Worm (Caenorhabditis elegans): ENCODE data around the gene fbxa-15.

The fbxa-15 gene

ce11 chrIII:1273655-1274328 lies 47.7 kb downstream of the fbxa-15 start, which contains the start of gene fbxa-29:
fbxa-29 (minus strand) TSS chrIII:1273705.
- no peak for TF ChIP-seq pat-9 (tag; optimal IDR thresholded peaks at IDR 0.05)
- TF ChIP-seq F13H6.1 (tag; optimal IDR thresholded peaks at IDR 0.05) = no peak
- TF ChIP-seq ceh-2 (tag; optimal IDR thresholded peaks at IDR 0.05) = no peak
- no peak for TF ChIP-seq ref-2 (tag; optimal IDR thresholded peaks at IDR 0.05)
- TF ChIP-seq syd-9 (tag; optimal IDR thresholded peaks at IDR 0.05) = no peak
- TF ChIP-seq elt-2 (tag; optimal IDR thresholded peaks at IDR 0.05) = no peak
- no peak for TF ChIP-seq sox-4 (tag; optimal IDR thresholded peaks at IDR 0.05)
- no peak for TF ChIP-seq K09A11.1 (tag; optimal IDR thresholded peaks at IDR 0.05; ENCODE audit: insufficient read depth)
- TF ChIP-seq gmeb-2 (tag; optimal IDR thresholded peaks at IDR 0.05) = no peak
- no peak for TF ChIP-seq ceh-48 (tag; optimal IDR thresholded peaks at IDR 0.05)
- no peak for TF ChIP-seq hlh-30 (tag; optimal IDR thresholded peaks at IDR 0.05; ENCODE audit: insufficient read depth)
- no peak for TF ChIP-seq pax-1 (tag; optimal IDR thresholded peaks at IDR 0.05)
- no peak for TF ChIP-seq odd-2 (tag; optimal IDR thresholded peaks at IDR 0.05)
- no peak for TF ChIP-seq pha-4 (tag; optimal IDR thresholded peaks at IDR 0.05)
- no peak for TF ChIP-seq lim-6 (tag; optimal IDR thresholded peaks at IDR 0.05)
- TF ChIP-seq ceh-31 (tag; optimal IDR thresholded peaks at IDR 0.05) = no peak
- TF ChIP-seq che-1 (tag; optimal IDR thresholded peaks at IDR 0.05) = no peak

ce11 chrIII:1271378-1271926 lies 50.0 kb downstream of the fbxa-15 start, which contains the start of gene fbxa-31:
fbxa-31 (minus strand) TSS chrIII:1271428.
- no peak for TF ChIP-seq hlh-13 (GFP tag; optimal IDR thresholded peaks at IDR 0.05)
- no peak for TF ChIP-seq lim-6 (tag; optimal IDR thresholded peaks at IDR 0.05)
- no peak for TF ChIP-seq syd-9 (tag; optimal IDR thresholded peaks at IDR 0.05)
- no peak for TF ChIP-seq unc-42 (tag; optimal IDR thresholded peaks at IDR 0.05)
- TF ChIP-seq nhr-232 (tag; optimal IDR thresholded peaks at IDR 0.05) = no peak
- no peak for TF ChIP-seq odd-2 (tag; optimal IDR thresholded peaks at IDR 0.05)
- no peak for TF ChIP-seq npax-4 (tag; optimal IDR thresholded peaks at IDR 0.05)
- TF ChIP-seq pat-9 (tag; optimal IDR thresholded peaks at IDR 0.05) = no peak
- TF ChIP-seq ceh-14 (tag; optimal IDR thresholded peaks at IDR 0.05) = no peak
- no peak for TF ChIP-seq ceh-24 (tag; optimal IDR thresholded peaks at IDR 0.05)
- no peak for TF ChIP-seq ets-4 (tag; optimal IDR thresholded peaks at IDR 0.05)
- no peak for TF ChIP-seq pag-3 (tag; optimal IDR thresholded peaks at IDR 0.05; ENCODE audit: borderline replicate concordance)
- TF ChIP-seq ceh-2 (tag; optimal IDR thresholded peaks at IDR 0.05) = no peak
- no peak for TF ChIP-seq Y22D7AL.16 (tag; optimal IDR thresholded peaks at IDR 0.05)
- TF ChIP-seq ref-2 (tag; optimal IDR thresholded peaks at IDR 0.05) = no peak
- TF ChIP-seq zip-5 (tag; optimal IDR thresholded peaks at IDR 0.05) = no peak
- no peak for TF ChIP-seq pha-2 (tag; optimal IDR thresholded peaks at IDR 0.05)
- no peak for TF ChIP-seq ceh-9 (tag; optimal IDR thresholded peaks at IDR 0.05)
- no peak for TF ChIP-seq T23F11.4 (GFP tag; optimal IDR thresholded peaks at IDR 0.05)

ce11 chrIII:1269156-1269555 lies 52.3 kb downstream of the fbxa-15 start, which contains the start of gene fbxa-32:
fbxa-32 (minus strand) TSS chrIII:1269256.
- TF ChIP-seq ceh-45 (GFP tag; IDR thresholded peaks at IDR 0.05) (no peak), tbx-2 (tag; optimal IDR thresholded peaks at IDR 0.05) (no peak), gmeb-2 (tag; optimal IDR thresholded peaks at IDR 0.05) (no peak), dve-1 (tag; optimal IDR thresholded peaks at IDR 0.05) (no peak), ceh-22 (tag; optimal IDR thresholded peaks at IDR 0.05) (no peak), eyg-1 (tag; optimal IDR thresholded peaks at IDR 0.05) (no peak), ztf-16 (tag; optimal IDR thresholded peaks at IDR 0.05) (no peak), syd-9 (tag; optimal IDR thresholded peaks at IDR 0.05) (no peak), ceh-24 (tag; optimal IDR thresholded peaks at IDR 0.05) (no peak), ceh-30 (tag; optimal IDR thresholded peaks at IDR 0.05) (no peak), sox-4 (tag; optimal IDR thresholded peaks at IDR 0.05) (no peak), lim-6 (tag; optimal IDR thresholded peaks at IDR 0.05) (no peak), che-1 (tag; optimal IDR thresholded peaks at IDR 0.05) (no peak), unc-3 (GFP tag; conservative IDR thresholded peaks at IDR 0.05) (no peak), unc-3 (tag; optimal IDR thresholded peaks at IDR 0.05) (no peak), ttx-3 (tag; optimal IDR thresholded peaks at IDR 0.05) (no peak), pax-1 (tag; optimal IDR thresholded peaks at IDR 0.05) (no peak), unc-55 (GFP tag; optimal IDR thresholded peaks at IDR 0.05) (no peak), ceh-48 (tag; optimal IDR thresholded peaks at IDR 0.05) (no peak), T23F11.4 (GFP tag; optimal IDR thresholded peaks at IDR 0.05) (no peak), sox-2 (GFP tag; IDR thresholded peaks at IDR 0.05) (no peak)
